Worm (Caenorhabditis elegans): ENCODE results near the gene K02F6.6.

ce11 chrII:2553030-2553429, 22.4 kb downstream of the K02F6.6 start:
- TF ChIP-seq ztf-29 (GFP tag; IDR thresholded peaks at IDR 0.05), result no peak
- no peak for TF ChIP-seq klf-2 (GFP tag; conservative IDR thresholded peaks at IDR 0.05)
- no peak for TF ChIP-seq T22C8.4 (GFP tag; IDR thresholded peaks at IDR 0.05)
